Fruit fly (Drosophila melanogaster) whole organism, embryonic: ENCODE measurements around the gene Crtc.

Experiments used
- Atf3 ChIP-seq: fragments of 200-800 bp; sonication (Bioruptor generic); optimal IDR thresholded peaks from 3 replicates; lab custom pipeline; 2016; ENCODE audit warnings: missing biosample characterization, missing genetic modification characterization
- CG11695 ChIP-seq: fragments of 200-800 bp; sonication (Bioruptor generic); IDR thresholded peaks from 3 replicates; pipeline ENCODE4 v1.3.6; 2022; ENCODE audit warnings: missing biosample characterization, missing genetic modification characterization
- CG12104 ChIP-seq: fragments of 200-800 bp; sonication (Bioruptor generic); optimal IDR thresholded peaks from 3 replicates; lab custom pipeline; 2016; ENCODE audit warnings: missing biosample characterization, missing genetic modification characterization
- CG13123 ChIP-seq: fragments of 200-800 bp; sonication (Bioruptor generic); optimal IDR thresholded peaks from 2 replicates; lab custom pipeline; 2016; ENCODE audit warnings: missing biosample characterization, missing genetic modification characterization
- CG14050 ChIP-seq: fragments of 200-800 bp; sonication (Bioruptor generic); IDR thresholded peaks from 3 replicates; pipeline ENCODE4 v1.3.6; 2022; ENCODE audit warnings: missing biosample characterization, missing genetic modification characterization
- CG14710 ChIP-seq: fragments of 200-800 bp; sonication (Bioruptor generic); optimal IDR thresholded peaks from 3 replicates; lab custom pipeline; 2019; ENCODE audit warnings: missing biosample characterization, mild to moderate bottlenecking, missing genetic modification characterization, moderate library complexity
- CG16863 ChIP-seq: fragments of 200-800 bp; sonication (Bioruptor generic); optimal IDR thresholded peaks from 3 replicates; lab custom pipeline; 2016; ENCODE audit warnings: missing biosample characterization, missing genetic modification characterization
- CG17328 ChIP-seq: fragments of 200-800 bp; sonication (Bioruptor generic); IDR thresholded peaks from 2 replicates; pipeline ENCODE4 v1.3.6; 2022; ENCODE audit warnings: missing biosample characterization, missing genetic modification characterization
- CG2875 ChIP-seq: fragments of 200-800 bp; sonication (Bioruptor generic); optimal IDR thresholded peaks from 2 replicates; lab custom pipeline; 2017; ENCODE audit warnings: missing biosample characterization, mild to moderate bottlenecking, missing genetic modification characterization, missing genetic modification reagents
- CG34224 ChIP-seq: fragments of 200-800 bp; sonication (Bioruptor generic); IDR thresholded peaks from 3 replicates; pipeline ENCODE4 v1.3.6; 2022; ENCODE audit warnings: missing biosample characterization, missing genetic modification characterization; ENCODE audit not compliant: partially characterized antibody
- CG3847 ChIP-seq: fragments of 200-800 bp; sonication (Bioruptor generic); IDR thresholded peaks from 2 replicates; pipeline ENCODE4 v1.3.6; 2022; ENCODE audit warnings: missing biosample characterization, missing genetic modification characterization
- CG4328 ChIP-seq: fragments of 200-800 bp; sonication (Bioruptor generic); optimal IDR thresholded peaks from 3 replicates; lab custom pipeline; 2017; ENCODE audit warnings: missing biosample characterization, missing genetic modification reagents, missing genetic modification characterization
- CG5180 ChIP-seq: fragments of 200-800 bp; sonication (Bioruptor generic); optimal IDR thresholded peaks from 3 replicates; lab custom pipeline; 2017; ENCODE audit warnings: missing biosample characterization, missing genetic modification characterization, mild to moderate bottlenecking, moderate library complexity, missing genetic modification reagents
- CG6254 ChIP-seq: fragments of 200-800 bp; sonication (Bioruptor generic); optimal IDR thresholded peaks from 3 replicates; lab custom pipeline; 2017; ENCODE audit warnings: mild to moderate bottlenecking, missing biosample characterization, missing genetic modification reagents, missing genetic modification characterization
- CG6272 ChIP-seq: fragments of 200-800 bp; sonication (Bioruptor generic); IDR thresholded peaks from 2 replicates; pipeline ENCODE4 v1.3.6; 2022; ENCODE audit warnings: missing biosample characterization, missing genetic modification characterization
- Dad ChIP-seq: fragments of 200-800 bp; sonication (Bioruptor generic); optimal IDR thresholded peaks from 3 replicates; lab custom pipeline; 2016; ENCODE audit warnings: missing biosample characterization, missing genetic modification characterization
- HmgD ChIP-seq: fragments of 200-800 bp; sonication (Bioruptor generic); optimal IDR thresholded peaks from 3 replicates; lab custom pipeline; 2016; ENCODE audit warnings: missing biosample characterization, missing genetic modification characterization
- MBD-R2 ChIP-seq: fragments of 200-800 bp; sonication (Bioruptor generic); IDR thresholded peaks from 2 replicates; pipeline ENCODE4 v1.3.6; 2022; ENCODE audit warnings: missing biosample characterization, missing genetic modification characterization
- MESR4 ChIP-seq: fragments of 200-800 bp; sonication (Bioruptor generic); optimal IDR thresholded peaks from 2 replicates; lab custom pipeline; 2018; ENCODE audit warnings: missing biosample characterization, mild to moderate bottlenecking, missing genetic modification characterization, moderate library complexity
- Mad ChIP-seq: fragments of 200-800 bp; sonication (Bioruptor generic); optimal IDR thresholded peaks from 2 replicates; lab custom pipeline; 2016; ENCODE audit warnings: missing biosample characterization, missing genetic modification characterization
- Oli ChIP-seq: fragments of 200-800 bp; sonication (Bioruptor generic); optimal IDR thresholded peaks from 2 replicates; lab custom pipeline; 2018; ENCODE audit warnings: missing biosample characterization, mild to moderate bottlenecking, missing genetic modification characterization, moderate library complexity
- PHDP ChIP-seq: fragments of 200-800 bp; sonication (Bioruptor generic); optimal IDR thresholded peaks from 3 replicates; lab custom pipeline; 2018; ENCODE audit warnings: missing biosample characterization, mild to moderate bottlenecking, missing genetic modification characterization, moderate library complexity
- Tbp ChIP-seq: fragments of >200 bp; optimal IDR thresholded peaks from 2 replicates; lab custom pipeline; 2018; ENCODE audit warnings: missing biosample characterization, missing genetic modification characterization
- crc ChIP-seq: fragments of 200-800 bp; sonication (Bioruptor generic); optimal IDR thresholded peaks from 2 replicates; lab custom pipeline; 2016; ENCODE audit warnings: missing biosample characterization, missing genetic modification characterization
- danr ChIP-seq: fragments of 200-800 bp; sonication (Bioruptor generic); IDR thresholded peaks from 2 replicates; pipeline ENCODE4 v1.3.6; 2022; ENCODE audit warnings: missing biosample characterization, missing genetic modification characterization
- dmrt11E ChIP-seq: fragments of 200-800 bp; sonication (Bioruptor generic); optimal IDR thresholded peaks from 3 replicates; lab custom pipeline; 2018; ENCODE audit warnings: missing biosample characterization, mild to moderate bottlenecking, missing genetic modification characterization, moderate library complexity
- ems ChIP-seq: fragments of 200-800 bp; sonication (Bioruptor generic); optimal IDR thresholded peaks from 3 replicates; lab custom pipeline; 2016; ENCODE audit warnings: missing biosample characterization, missing genetic modification characterization
- grau ChIP-seq: fragments of 200-800 bp; optimal IDR thresholded peaks from 3 replicates; lab custom pipeline; 2019; ENCODE audit warnings: missing biosample characterization, mild to moderate bottlenecking, missing genetic modification characterization, moderate library complexity
- gt ChIP-seq: fragments of 200-800 bp; sonication (Bioruptor generic); IDR thresholded peaks from 2 replicates; pipeline ENCODE4 v1.3.6; 2022; ENCODE audit warnings: missing biosample characterization, missing genetic modification characterization
- hb ChIP-seq: fragments of 200-800 bp; sonication (Bioruptor generic); IDR thresholded peaks from 3 replicates; pipeline ENCODE4 v1.3.6; 2022; ENCODE audit warnings: missing biosample characterization, missing genetic modification characterization; ENCODE audit not compliant: partially characterized antibody
- her ChIP-seq: fragments of 200-800 bp; sonication (Bioruptor generic); optimal IDR thresholded peaks from 2 replicates; lab custom pipeline; 2016; ENCODE audit warnings: missing biosample characterization, missing genetic modification characterization
- lab ChIP-seq: fragments of 200-800 bp; sonication (Bioruptor generic); optimal IDR thresholded peaks from 3 replicates; lab custom pipeline; 2017; ENCODE audit warnings: missing biosample characterization, missing genetic modification characterization, mild to moderate bottlenecking, moderate library complexity, missing genetic modification reagents
- lbe ChIP-seq: fragments of 200-800 bp; sonication (Bioruptor generic); optimal IDR thresholded peaks from 2 replicates; lab custom pipeline; 2016; ENCODE audit warnings: missing biosample characterization, mild to moderate bottlenecking, missing genetic modification characterization
- lola ChIP-seq, 3 experiments: fragments of >200 bp in 2 of 3; fragments of 200-800 bp in 1 of 3; sonication (Bioruptor generic) in 1 of 3; optimal IDR thresholded peaks; 2 replicates each; lab custom pipeline; 2017 to 2019; ENCODE audit warnings: missing biosample characterization in 3 of 3, missing genetic modification characterization in 3 of 3, mild to moderate bottlenecking in 1 of 3, moderate library complexity in 1 of 3
- lov ChIP-seq, 2 experiments: fragments of 200-800 bp in 1 of 2; fragments of >200 bp in 1 of 2; sonication (Bioruptor generic) in 1 of 2; IDR thresholded peaks in 1 of 2; optimal IDR thresholded peaks in 1 of 2; 2 replicates in 1 of 2; 3 replicates in 1 of 2; pipeline versions ENCODE4 v1.3.6 to Lab custom; 2017 to 2022; ENCODE audit warnings: missing biosample characterization in 1 of 2, missing genetic modification characterization in 1 of 2
- mld ChIP-seq: fragments of 200-800 bp; sonication (Bioruptor generic); IDR thresholded peaks from 3 replicates; pipeline ENCODE4 v1.3.6; 2022; ENCODE audit warnings: missing biosample characterization, missing genetic modification characterization; ENCODE audit not compliant: partially characterized antibody
- nom ChIP-seq: fragments of 200-800 bp; sonication (Bioruptor generic); optimal IDR thresholded peaks from 2 replicates; lab custom pipeline; 2017; ENCODE audit warnings: missing biosample characterization, missing genetic modification characterization, mild to moderate bottlenecking, moderate library complexity, missing genetic modification reagents
- onecut ChIP-seq: fragments of 200-800 bp; sonication (Bioruptor generic); IDR thresholded peaks from 2 replicates; pipeline ENCODE4 v1.3.6; 2022; ENCODE audit warnings: missing biosample characterization, missing genetic modification characterization
- phol ChIP-seq: fragments of 200-800 bp; sonication (Bioruptor generic); optimal IDR thresholded peaks from 3 replicates; lab custom pipeline; 2018; ENCODE audit warnings: missing biosample characterization, mild to moderate bottlenecking, missing genetic modification characterization, moderate library complexity
- pita ChIP-seq: fragments of 200-800 bp; sonication (Bioruptor generic); optimal IDR thresholded peaks from 2 replicates; lab custom pipeline; 2017; ENCODE audit warnings: missing biosample characterization, mild to moderate bottlenecking, missing genetic modification characterization
- repo ChIP-seq: fragments of 200-800 bp; sonication (Bioruptor generic); optimal IDR thresholded peaks from 2 replicates; lab custom pipeline; 2016; ENCODE audit warnings: missing biosample characterization, missing genetic modification characterization
- shn ChIP-seq: fragments of 200-800 bp; sonication (Bioruptor generic); optimal IDR thresholded peaks from 3 replicates; lab custom pipeline; 2016; ENCODE audit warnings: missing biosample characterization, missing genetic modification characterization
- stwl ChIP-seq: fragments of 200-800 bp; sonication (Bioruptor generic); optimal IDR thresholded peaks from 3 replicates; lab custom pipeline; 2018; ENCODE audit warnings: missing biosample characterization, mild to moderate bottlenecking, missing genetic modification characterization, moderate library complexity
- trem ChIP-seq: fragments of 200-800 bp; optimal IDR thresholded peaks from 3 replicates; lab custom pipeline; 2019; ENCODE audit warnings: missing biosample characterization, mild to moderate bottlenecking, missing genetic modification characterization, moderate library complexity
- tup ChIP-seq: fragments of 200-800 bp; sonication (Bioruptor generic); optimal IDR thresholded peaks from 2 replicates; lab custom pipeline; 2016; ENCODE audit warnings: missing biosample characterization, mild to moderate bottlenecking, missing genetic modification characterization, moderate library complexity
- usp ChIP-seq: fragments of >200 bp; optimal IDR thresholded peaks from 2 replicates; lab custom pipeline; 2017; ENCODE audit warnings: missing biosample characterization, missing genetic modification characterization
- vnd ChIP-seq: fragments of 200-800 bp; sonication (Bioruptor generic); IDR thresholded peaks from 3 replicates; pipeline ENCODE4 v1.3.6; 2022; ENCODE audit warnings: missing biosample characterization, missing genetic modification characterization; ENCODE audit not compliant: partially characterized antibody
- zfh2 ChIP-seq: fragments of 200-800 bp; sonication (Bioruptor generic); optimal IDR thresholded peaks from 2 replicates; lab custom pipeline; 2016; ENCODE audit warnings: missing biosample characterization, missing genetic modification characterization

Crtc gene

dm6 chr3L:17652878-17653700 is 15.9 kb downstream of the Crtc start (continued):
- TF ChIP-seq Mad (GFP tag; lab: Kevin White, UChicago): no peak
- no peak for TF ChIP-seq Oli (tag; lab: Kevin White, UChicago)
- no peak for TF ChIP-seq Tbp
- TF ChIP-seq CG11695: peak; percentile 76
- TF ChIP-seq hb (GFP tag; lab: Robert Waterston, UW): no peak
- peak; percentile 91 for TF ChIP-seq lab (GFP tag; lab: Kevin White, UChicago)
- no peak for TF ChIP-seq CG16863 (GFP tag; lab: Kevin White, UChicago)
- TF ChIP-seq dmrt11E (tag; lab: Kevin White, UChicago): peak; percentile 34
- TF ChIP-seq ems: no peak
- no peak for TF ChIP-seq lov (optimal IDR thresholded peaks at IDR 0.05; lab: Kevin White, UChicago)
- TF ChIP-seq lov (GFP tag; IDR thresholded peaks at IDR 0.05; lab: Robert Waterston, UW): peak; percentile 86
- TF ChIP-seq CG2875 (GFP tag; lab: Kevin White, UChicago): peak; percentile 75
- peak; percentile 47 for TF ChIP-seq CG14710 (tag; lab: Kevin White, UChicago)
- TF ChIP-seq Dad: no peak
- no peak for TF ChIP-seq stwl (tag; lab: Kevin White, UChicago)
- no peak for TF ChIP-seq CG34224 (GFP tag; lab: Robert Waterston, UW)
- TF ChIP-seq MBD-R2 (GFP tag; lab: Robert Waterston, UW): peak; percentile 20; the same call in 1 of the 2 replicates
- no peak for TF ChIP-seq vnd (GFP tag; lab: Robert Waterston, UW)
- peak; percentile 45 for TF ChIP-seq crc (GFP tag; lab: Kevin White, UChicago)
- TF ChIP-seq CG6272 (GFP tag; lab: Robert Waterston, UW): no peak
- no peak for TF ChIP-seq CG14050 (GFP tag; lab: Robert Waterston, UW)
- TF ChIP-seq danr (GFP tag; lab: Robert Waterston, UW): no peak
- no peak for TF ChIP-seq zfh2 (GFP tag; lab: Kevin White, UChicago)
- no peak for TF ChIP-seq tup (GFP tag; lab: Kevin White, UChicago)
- no peak for TF ChIP-seq MESR4
- no peak for TF ChIP-seq CG3847
- TF ChIP-seq grau: peak; percentile 88
- TF ChIP-seq CG5180: peak; percentile 64
- TF ChIP-seq trem (tag; lab: Kevin White, UChicago): no peak
- TF ChIP-seq usp: no peak
- TF ChIP-seq gt (GFP tag; lab: Robert Waterston, UW): no peak
- no peak for TF ChIP-seq her (GFP tag; lab: Kevin White, UChicago)
- TF ChIP-seq CG12104 (GFP tag; lab: Kevin White, UChicago): peak; percentile 47
- TF ChIP-seq CG13123 (GFP tag; lab: Kevin White, UChicago): no peak
- TF ChIP-seq PHDP: peak; percentile 54
- TF ChIP-seq shn (GFP tag; lab: Kevin White, UChicago): no peak
- TF ChIP-seq lola (GFP tag; optimal IDR thresholded peaks at IDR 0.05; lab: Kevin White, UChicago): no peak
- no peak for TF ChIP-seq onecut
- peak; percentile 29 for TF ChIP-seq phol (tag; lab: Kevin White, UChicago)
- peak; percentile 38 for TF ChIP-seq nom
- no peak for TF ChIP-seq HmgD
- no peak for TF ChIP-seq mld (GFP tag; lab: Robert Waterston, UW)
- peak; percentile 24 for TF ChIP-seq repo (GFP tag; lab: Kevin White, UChicago)
- TF ChIP-seq lbe (GFP tag; lab: Kevin White, UChicago): peak; percentile 88
- TF ChIP-seq Atf3 (GFP tag; lab: Kevin White, UChicago): no peak
- TF ChIP-seq pita (GFP tag; lab: Kevin White, UChicago): no peak
- no peak for TF ChIP-seq CG17328 (GFP tag; lab: Robert Waterston, UW)
- peak; percentile 26 for TF ChIP-seq CG4328 (GFP tag; lab: Kevin White, UChicago)
- TF ChIP-seq CG6254 (GFP tag; lab: Kevin White, UChicago): peak; percentile 75
